Worm (Caenorhabditis elegans) whole organism, L4 larva: ENCODE results near the gene K01A6.6.
A peak's percentile ranks its signal among the peaks of the same experiment; 100 is the strongest.

Experiments used
- F10B5.3 ChIP-seq: sonication (generic microtip); optimal IDR thresholded peaks from 2 replicates; lab custom pipeline; 2016; ENCODE audit warnings: mild to moderate bottlenecking, missing genetic modification characterization, missing compliant biosample characterization
- Y105C5A.15 ChIP-seq: fragments of 200-800 bp; sonication (Bioruptor generic); IDR thresholded peaks from 2 replicates; pipeline ENCODE4 v1.3.6; 2022; ENCODE audit warnings: missing genetic modification characterization, missing compliant biosample characterization
- Y48G9A.11 ChIP-seq: fragments of 200-800 bp; sonication (Bioruptor generic); IDR thresholded peaks from 2 replicates; pipeline ENCODE4 v1.3.6; 2022; ENCODE audit warnings: missing genetic modification reagents, missing genetic modification characterization, missing compliant biosample characterization
- Y5F2A.4 ChIP-seq: fragments of 200-800 bp; sonication (Bioruptor generic); optimal IDR thresholded peaks from 2 replicates; lab custom pipeline; 2018; ENCODE audit warnings: mild to moderate bottlenecking, missing genetic modification characterization, missing compliant biosample characterization
- ZK337.2 ChIP-seq: fragments of 200-800 bp; sonication (Bioruptor generic); IDR thresholded peaks from 2 replicates; pipeline ENCODE4 v1.3.6; 2022; ENCODE audit warnings: missing genetic modification reagents, missing genetic modification characterization, missing compliant biosample characterization
- aha-1 ChIP-seq: fragments of 150-350 bp; peaks from one replicate; lab custom pipeline; 2014; ENCODE audit warnings: missing biosample characterization, missing genetic modification characterization
- arid-1 ChIP-seq: fragments of 200-800 bp; sonication (Bioruptor generic); conservative IDR thresholded peaks from 2 replicates; pipeline ENCODE4 v1.3.6; 2022; ENCODE audit warnings: missing genetic modification reagents, missing genetic modification characterization, missing compliant biosample characterization
- ceh-28 ChIP-seq: fragments of 150-350 bp; optimal IDR thresholded peaks from 2 replicates; lab custom pipeline; 2014; ENCODE audit warnings: missing biosample characterization, missing genetic modification reagents, missing genetic modification characterization
- ces-1 ChIP-seq: fragments of 150-350 bp; sonication (generic microtip); optimal IDR thresholded peaks from 4 replicates; lab custom pipeline; 2014; ENCODE audit warnings: missing biosample characterization, missing genetic modification reagents, missing genetic modification characterization
- cey-2 ChIP-seq: sonication (generic microtip); optimal IDR thresholded peaks from 3 replicates; lab custom pipeline; 2017; ENCODE audit warnings: missing genetic modification characterization, mild to moderate bottlenecking, missing compliant biosample characterization, antibody characterized with exemption, borderline replicate concordance; ENCODE audit not compliant: insufficient read depth
- daf-16 ChIP-seq, 3 experiments: sonication (generic microtip); optimal IDR thresholded peaks; 2 replicates each; lab custom pipeline; 2016 to 2017; ENCODE audit warnings: missing genetic modification characterization in 3 of 3, missing genetic modification reagents in 3 of 3, mild to moderate bottlenecking in 2 of 3, missing compliant biosample characterization in 2 of 3, missing biosample characterization in 1 of 3, moderate library complexity in 1 of 3
- dmd-6 ChIP-seq: fragments of 200-800 bp; sonication (Bioruptor generic); IDR thresholded peaks from 2 replicates; pipeline ENCODE4 v1.3.6; 2022; ENCODE audit warnings: missing genetic modification reagents, missing genetic modification characterization, missing compliant biosample characterization
- dpl-1 ChIP-seq: fragments of 150-350 bp; optimal IDR thresholded peaks from 2 replicates; lab custom pipeline; 2014; ENCODE audit warnings: missing biosample characterization, missing genetic modification reagents, missing genetic modification characterization
- dve-1 ChIP-seq: sonication (generic microtip); optimal IDR thresholded peaks from 2 replicates; lab custom pipeline; 2017; ENCODE audit warnings: antibody characterized with exemption, mild to moderate bottlenecking, missing genetic modification characterization, missing compliant biosample characterization; ENCODE audit not compliant: insufficient read depth
- gei-8 ChIP-seq: fragments of 200-800 bp; sonication (Bioruptor generic); optimal IDR thresholded peaks from 2 replicates; lab custom pipeline; 2018; ENCODE audit warnings: mild to moderate bottlenecking, missing genetic modification characterization, missing compliant biosample characterization
- hif-1 ChIP-seq, 2 experiments: sonication (generic microtip); optimal IDR thresholded peaks; 2 replicates each; lab custom pipeline; 2016 to 2017; ENCODE audit warnings: missing compliant biosample characterization in 2 of 2, missing genetic modification characterization in 2 of 2, missing genetic modification reagents in 2 of 2, missing genotype in 2 of 2, mild to moderate bottlenecking in 1 of 2
- hlh-11 ChIP-seq: fragments of 200-800 bp; sonication (Bioruptor generic); optimal IDR thresholded peaks from 2 replicates; lab custom pipeline; 2018; ENCODE audit warnings: mild to moderate bottlenecking, missing genetic modification characterization, missing compliant biosample characterization
- hlh-30 ChIP-seq: sonication (generic microtip); optimal IDR thresholded peaks from 2 replicates; lab custom pipeline; 2017; ENCODE audit warnings: antibody characterized with exemption, mild to moderate bottlenecking, missing genetic modification characterization, missing compliant biosample characterization; ENCODE audit not compliant: insufficient read depth
- lin-29 ChIP-seq: fragments of 200-800 bp; sonication (Bioruptor generic); IDR thresholded peaks from 2 replicates; pipeline ENCODE4 v1.3.6; 2022; ENCODE audit warnings: missing genetic modification reagents, missing genetic modification characterization, missing compliant biosample characterization
- lin-38 ChIP-seq: fragments of 200-800 bp; sonication (Bioruptor generic); IDR thresholded peaks from 2 replicates; pipeline ENCODE4 v1.3.6; 2022; ENCODE audit warnings: missing genetic modification reagents, missing genetic modification characterization, missing compliant biosample characterization
- lin-39 ChIP-seq: fragments of 150-350 bp; optimal IDR thresholded peaks from 2 replicates; lab custom pipeline; 2014; ENCODE audit warnings: missing biosample characterization, missing genetic modification reagents, missing genetic modification characterization
- lir-3 ChIP-seq: sonication (generic microtip); optimal IDR thresholded peaks from 2 replicates; lab custom pipeline; 2016; ENCODE audit warnings: mild to moderate bottlenecking, missing genetic modification characterization, missing compliant biosample characterization
- lsy-2 ChIP-seq, 2 experiments: fragments of 150-350 bp in 1 of 2; sonication (generic microtip) in 1 of 2; optimal IDR thresholded peaks; 2 replicates each; lab custom pipeline; 2014 to 2017; ENCODE audit warnings: missing biosample characterization in 2 of 2, missing genetic modification characterization in 2 of 2
- madf-9 ChIP-seq: fragments of 200-800 bp; sonication (Bioruptor generic); conservative IDR thresholded peaks from 2 replicates; pipeline ENCODE4 v1.3.6; 2022; ENCODE audit warnings: missing genetic modification reagents, missing genetic modification characterization, missing compliant biosample characterization
- mdl-1 ChIP-seq, 2 experiments: fragments of 150-350 bp in 1 of 2; sonication (generic microtip) in 1 of 2; optimal IDR thresholded peaks; 2 replicates each; lab custom pipeline; 2014 to 2017; ENCODE audit warnings: missing biosample characterization in 2 of 2, missing genetic modification characterization in 2 of 2
- mes-2 ChIP-seq: sonication (generic microtip); optimal IDR thresholded peaks from 2 replicates; lab custom pipeline; 2016; ENCODE audit warnings: missing genotype, mild to moderate bottlenecking, missing genetic modification characterization, missing compliant biosample characterization; ENCODE audit not compliant: poor library complexity, severe bottlenecking
- nhr-11 ChIP-seq: fragments of 150-350 bp; optimal IDR thresholded peaks from 2 replicates; lab custom pipeline; 2014; ENCODE audit warnings: missing biosample characterization, missing genetic modification characterization
- nhr-28 ChIP-seq: fragments of 150-350 bp; optimal IDR thresholded peaks from 2 replicates; lab custom pipeline; 2014; ENCODE audit warnings: missing biosample characterization, missing genetic modification characterization
- nhr-41 ChIP-seq: fragments of 200-800 bp; sonication (Bioruptor generic); IDR thresholded peaks from 2 replicates; pipeline ENCODE4 v1.3.6; 2022; ENCODE audit warnings: missing genetic modification reagents, missing genetic modification characterization, missing compliant biosample characterization
- nhr-6 ChIP-seq: fragments of 150-350 bp; optimal IDR thresholded peaks from 2 replicates; lab custom pipeline; 2014; ENCODE audit warnings: missing biosample characterization, missing genetic modification characterization
- nhr-76 ChIP-seq: fragments of 150-350 bp; optimal IDR thresholded peaks from 2 replicates; lab custom pipeline; 2014; ENCODE audit warnings: missing biosample characterization, missing genetic modification characterization
- nhr-77 ChIP-seq: fragments of 150-350 bp; optimal IDR thresholded peaks from 2 replicates; lab custom pipeline; 2014; ENCODE audit warnings: missing biosample characterization, missing genetic modification characterization
- php-3 ChIP-seq: fragments of 200-800 bp; sonication (Bioruptor generic); IDR thresholded peaks from 2 replicates; pipeline ENCODE4 v1.3.6; 2022; ENCODE audit warnings: missing genetic modification reagents, missing genetic modification characterization, missing compliant biosample characterization
- rbr-2 ChIP-seq: sonication (generic microtip); optimal IDR thresholded peaks from 2 replicates; lab custom pipeline; 2016; ENCODE audit warnings: missing genotype, missing genetic modification characterization, missing compliant biosample characterization
- set-16 ChIP-seq: fragments of 200-800 bp; sonication (Bioruptor generic); IDR thresholded peaks from 2 replicates; pipeline ENCODE4 v1.3.6; 2022; ENCODE audit warnings: missing genetic modification reagents, missing genetic modification characterization, missing compliant biosample characterization
- skn-1 ChIP-seq: fragments of 150-350 bp; optimal IDR thresholded peaks from 2 replicates; lab custom pipeline; 2014; ENCODE audit warnings: missing biosample characterization, missing genetic modification characterization
- tag-97 ChIP-seq: fragments of 200-800 bp; sonication (Bioruptor generic); IDR thresholded peaks from 2 replicates; pipeline ENCODE4 v1.3.6; 2022; ENCODE audit warnings: missing genetic modification characterization, missing compliant biosample characterization
- unc-39 ChIP-seq: sonication (generic microtip); optimal IDR thresholded peaks from 2 replicates; lab custom pipeline; 2017; ENCODE audit warnings: missing biosample characterization, missing genetic modification characterization
- zip-2 ChIP-seq: fragments of 150-350 bp; optimal IDR thresholded peaks from 2 replicates; lab custom pipeline; 2014; ENCODE audit warnings: missing biosample characterization, missing genetic modification characterization
- ztf-7 ChIP-seq: fragments of 150-350 bp; optimal IDR thresholded peaks from 2 replicates; lab custom pipeline; 2014; ENCODE audit warnings: missing biosample characterization, missing genetic modification characterization

K01A6.6 gene

ce11 chrIV:11765507-11765906 is 30.4 kb downstream of the K01A6.6 start (continued):
- no peak for TF ChIP-seq lir-3 (tag; lab: Kevin White, UChicago)
- TF ChIP-seq nhr-76 (tag; lab: Kevin White, UChicago), result no peak
- TF ChIP-seq mes-2, result no peak
- TF ChIP-seq madf-9, result no peak
- TF ChIP-seq ceh-28 (tag; lab: Kevin White, UChicago), result peak; percentile 60
- no peak for TF ChIP-seq set-16 (GFP tag; lab: Robert Waterston, UW)
- no peak for TF ChIP-seq lin-38
- no peak for TF ChIP-seq ZK337.2 (GFP tag; lab: Robert Waterston, UW)
- TF ChIP-seq nhr-77 (tag; lab: Kevin White, UChicago), result no peak
- peak; percentile 21 to 43 for TF ChIP-seq lsy-2 (tag; optimal IDR thresholded peaks at IDR 0.05; lab: Kevin White, UChicago)
- no peak for TF ChIP-seq nhr-41 (GFP tag; lab: Robert Waterston, UW)
- TF ChIP-seq skn-1, result no peak
- no peak for TF ChIP-seq gei-8 (GFP tag; lab: Kevin White, UChicago)
- TF ChIP-seq hlh-30 (tag; lab: Kevin White, UChicago), result peak; percentile 71
- no peak for TF ChIP-seq nhr-28 (tag; lab: Kevin White, UChicago)
- peak; percentile 74 for TF ChIP-seq aha-1 (tag; lab: Kevin White, UChicago)
- TF ChIP-seq zip-2 (tag; lab: Kevin White, UChicago), result no peak
- no peak for TF ChIP-seq F10B5.3 (tag; lab: Kevin White, UChicago)
- peak in 1 of 2 experiments; percentile 58 for TF ChIP-seq mdl-1 (tag; optimal IDR thresholded peaks at IDR 0.05; lab: Kevin White, UChicago)
- TF ChIP-seq daf-16 (GFP tag; optimal IDR thresholded peaks at IDR 0.05; lab: Kevin White, UChicago), result no peak
- TF ChIP-seq daf-16 (tag; optimal IDR thresholded peaks at IDR 0.05; lab: Kevin White, UChicago), result no peak
- no peak for TF ChIP-seq Y48G9A.11 (GFP tag; lab: Robert Waterston, UW)
- TF ChIP-seq unc-39 (tag; lab: Kevin White, UChicago), result no peak
- no peak for TF ChIP-seq lin-39
- TF ChIP-seq rbr-2 (tag; lab: Kevin White, UChicago), result peak; percentile 73
- no peak for TF ChIP-seq nhr-6 (tag; lab: Kevin White, UChicago)
- TF ChIP-seq cey-2 (tag; lab: Kevin White, UChicago), result no peak
- TF ChIP-seq dpl-1 (GFP tag; lab: Kevin White, UChicago), result no peak
- peak; percentile 20 for TF ChIP-seq nhr-11 (tag; lab: Kevin White, UChicago)
- no peak for TF ChIP-seq arid-1 (GFP tag; lab: Robert Waterston, UW)
- TF ChIP-seq tag-97 (GFP tag; lab: Robert Waterston, UW), result no peak
- no peak for TF ChIP-seq php-3 (GFP tag; lab: Robert Waterston, UW)
- no peak for TF ChIP-seq Y5F2A.4 (GFP tag; lab: Kevin White, UChicago)
- TF ChIP-seq ztf-7 (tag; lab: Kevin White, UChicago), result no peak
- TF ChIP-seq dve-1 (tag; lab: Kevin White, UChicago), result no peak
- TF ChIP-seq ces-1 (GFP tag; lab: Kevin White, UChicago), result no peak
- TF ChIP-seq lin-29, result no peak
- peak in 1 of 2 experiments; percentile 41 for TF ChIP-seq hif-1 (tag; optimal IDR thresholded peaks at IDR 0.05; lab: Kevin White, UChicago)

- TF ChIP-seq Y105C5A.15 (GFP tag; lab: Robert Waterston, UW) (no peak), hlh-11 (tag; lab: Kevin White, UChicago) (peak; percentile 7), nhr-28 (tag; lab: Kevin White, UChicago) (peak; percentile 27), dve-1 (tag; lab: Kevin White, UChicago) (peak; percentile 43), daf-16 (GFP tag; optimal IDR thresholded peaks at IDR 0.05; lab: Kevin White, UChicago) (no peak), daf-16 (tag; optimal IDR thresholded peaks at IDR 0.05; lab: Kevin White, UChicago) (peak; percentile 36), mes-2 (no peak), dmd-6 (GFP tag; lab: Robert Waterston, UW) (peak; percentile 79)
Measured at ce11 chrIV:11769769-11770168, 34.6 kb downstream of the K01A6.6 start.
